Worm (Caenorhabditis elegans): ENCODE measurements around the gene ham-1.
"Not testable (repeated sequence)": the region's sequence is repeated elsewhere in the genome, so short reads cannot be mapped to it uniquely, and the experiment has no call there.

ce11 chrIV:12505397-12505796 is 36.6 kb upstream of the ham-1 start, which contains the start of gene sru-17:
- TF ChIP-seq rnt-1 (tag; optimal IDR thresholded peaks at IDR 0.05); ama-1 (optimal IDR thresholded peaks at IDR 0.05): not testable (repeated sequence)

Measured in whole organism, late embryonic.